Worm (Caenorhabditis elegans) whole organism, midembryonic: Measurements from ENCODE around the gene srlf-4.

Source experiments
- T22C8.4 ChIP-seq: fragments of 200-800 bp; sonication (Bioruptor generic); IDR thresholded peaks from 2 replicates; pipeline ENCODE4 v1.3.6; 2022; ENCODE audit warnings: missing genetic modification characterization, missing compliant biosample characterization
- cog-1 ChIP-seq: sonication (generic microtip); optimal IDR thresholded peaks from 2 replicates; lab custom pipeline; 2016; ENCODE audit warnings: missing genetic modification characterization, missing compliant biosample characterization
- flt-1 ChIP-seq: fragments of 200-800 bp; sonication (Bioruptor generic); IDR thresholded peaks from 2 replicates; pipeline ENCODE4 v1.3.6; 2022; ENCODE audit warnings: missing genetic modification characterization, missing compliant biosample characterization
- klf-2 ChIP-seq: fragments of 200-800 bp; sonication (Bioruptor generic); conservative IDR thresholded peaks from 2 replicates; pipeline ENCODE4 v1.3.6; 2022; ENCODE audit warnings: missing genetic modification reagents, missing genetic modification characterization, missing compliant biosample characterization
- med-1 ChIP-seq: sonication (generic microtip); optimal IDR thresholded peaks from 2 replicates; lab custom pipeline; 2017; ENCODE audit warnings: missing genetic modification characterization, mild to moderate bottlenecking, missing compliant biosample characterization, antibody characterized with exemption, missing genetic modification reagents; ENCODE audit not compliant: insufficient read depth
- ref-1 ChIP-seq: fragments of 200-800 bp; sonication (Bioruptor generic); conservative IDR thresholded peaks from 2 replicates; pipeline ENCODE4 v1.3.6; 2022; ENCODE audit warnings: missing genetic modification reagents, missing genetic modification characterization, missing compliant biosample characterization
- tab-1 ChIP-seq: fragments of 200-800 bp; sonication (Bioruptor generic); IDR thresholded peaks from 2 replicates; pipeline ENCODE4 v1.3.6; 2022; ENCODE audit warnings: missing genetic modification characterization, missing compliant biosample characterization
- ztf-23 ChIP-seq: fragments of 200-800 bp; sonication (Bioruptor generic); IDR thresholded peaks from 2 replicates; pipeline ENCODE4 v1.3.6; 2022; ENCODE audit warnings: missing genetic modification reagents, missing genetic modification characterization, missing compliant biosample characterization
- ztf-29 ChIP-seq: fragments of 200-800 bp; sonication (Bioruptor generic); IDR thresholded peaks from 2 replicates; pipeline ENCODE4 v1.3.6; 2022; ENCODE audit warnings: missing genetic modification reagents, missing genetic modification characterization, missing compliant biosample characterization

The srlf-4 gene

DNA sequence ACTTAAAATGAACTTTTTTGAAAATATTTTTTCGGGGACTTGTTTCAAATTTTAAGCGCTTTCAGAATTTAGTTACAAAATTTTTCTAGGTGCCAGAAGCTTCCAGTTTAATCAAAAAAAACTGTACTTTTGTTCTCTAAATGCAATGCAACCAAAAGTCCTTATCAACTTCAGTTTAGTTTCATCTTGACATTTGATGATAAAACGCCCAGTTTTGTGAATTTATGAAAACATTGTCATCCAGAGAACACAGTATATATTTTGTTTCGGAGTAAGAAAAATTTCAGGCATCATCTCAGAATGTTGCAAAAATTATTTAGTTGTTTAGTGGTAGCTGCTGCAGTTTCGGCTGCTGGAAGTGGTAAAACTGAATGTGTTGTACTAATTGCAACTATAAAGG, 33.5 kb upstream of the srlf-4 start, which contains the start of gene F55G11.6:
TSS of gene F55G11.6 (plus strand) at position 301 of the 400 bp plus-strand sequence.
- TF ChIP-seq med-1 (GFP tag; lab: Kevin White, UChicago): no peak
- TF ChIP-seq ztf-29 (GFP tag; lab: Robert Waterston, UW): no peak
- no peak for TF ChIP-seq ztf-23
- TF ChIP-seq T22C8.4 (GFP tag; lab: Robert Waterston, UW): no peak
- no peak for TF ChIP-seq tab-1 (GFP tag; lab: Robert Waterston, UW)
- no peak for TF ChIP-seq klf-2 (GFP tag; lab: Robert Waterston, UW)
- no peak for TF ChIP-seq cog-1 (tag; lab: Kevin White, UChicago)
- no peak for TF ChIP-seq ref-1 (GFP tag; lab: Robert Waterston, UW)
- TF ChIP-seq flt-1 (GFP tag; lab: Robert Waterston, UW): no peak

DNA sequence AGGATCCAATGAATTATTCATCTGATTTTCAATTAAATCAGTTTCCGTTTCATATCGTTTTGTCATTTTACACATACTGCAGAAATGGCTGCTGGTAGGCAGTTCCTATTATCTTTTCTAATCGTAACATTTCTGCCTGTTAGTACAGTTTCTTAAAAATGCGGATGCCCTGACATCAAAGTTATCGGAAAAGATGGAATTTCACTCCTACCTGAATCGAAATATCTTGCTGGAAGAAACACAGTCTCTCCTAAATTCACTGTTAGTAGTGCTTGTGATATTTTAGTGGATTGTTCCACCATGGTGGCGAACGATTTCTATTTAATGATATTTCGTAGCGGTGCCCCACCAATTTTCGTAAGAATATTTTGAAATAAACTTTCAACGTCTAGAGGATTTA, 24.2 kb upstream of the srlf-4 start, which contains the start of gene F55G11.10:
TSS of gene F55G11.10 (plus strand) at position 301 of the 400 bp plus-strand sequence.
- TF ChIP-seq T22C8.4 (GFP tag; lab: Robert Waterston, UW): no peak
- no peak for TF ChIP-seq flt-1 (GFP tag; lab: Robert Waterston, UW)
- no peak for TF ChIP-seq ztf-29 (GFP tag; lab: Robert Waterston, UW)
- TF ChIP-seq ref-1 (GFP tag; lab: Robert Waterston, UW): no peak
- TF ChIP-seq tab-1 (GFP tag; lab: Robert Waterston, UW): no peak
- TF ChIP-seq ztf-23: no peak
- TF ChIP-seq cog-1 (tag; lab: Kevin White, UChicago): no peak
- no peak for TF ChIP-seq med-1 (GFP tag; lab: Kevin White, UChicago)
- TF ChIP-seq klf-2 (GFP tag; lab: Robert Waterston, UW): no peak

DNA sequence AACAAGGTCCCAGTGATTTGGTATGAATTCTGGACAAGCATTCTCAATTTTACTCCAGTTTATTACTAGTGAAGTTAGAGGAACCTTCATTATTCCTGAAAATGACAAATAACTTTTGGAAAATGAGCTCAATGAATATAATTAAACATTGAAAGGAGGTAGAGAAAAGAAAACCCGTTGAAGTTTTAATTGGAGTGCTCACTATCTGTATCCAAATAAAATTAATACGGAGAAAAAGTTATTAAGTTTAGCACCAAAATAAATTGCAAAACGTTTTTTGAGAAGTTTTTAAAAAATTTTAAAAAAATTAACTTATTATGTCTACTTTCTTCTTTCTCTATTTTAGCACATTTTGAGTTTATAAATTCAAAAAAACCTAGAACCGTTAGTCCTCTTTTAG, 22.3 kb upstream of the srlf-4 start, which contains the start of gene F55G11.1:
TSS of gene F55G11.1 (minus strand) at position 101 of the 400 bp plus-strand sequence.
- no peak for TF ChIP-seq flt-1 (GFP tag; lab: Robert Waterston, UW)
- no peak for TF ChIP-seq cog-1 (tag; lab: Kevin White, UChicago)
- TF ChIP-seq tab-1 (GFP tag; lab: Robert Waterston, UW): no peak
- no peak for TF ChIP-seq med-1 (GFP tag; lab: Kevin White, UChicago)
- TF ChIP-seq ztf-29 (GFP tag; lab: Robert Waterston, UW): no peak
- TF ChIP-seq ref-1 (GFP tag; lab: Robert Waterston, UW): no peak
- TF ChIP-seq ztf-23: no peak
- TF ChIP-seq T22C8.4 (GFP tag; lab: Robert Waterston, UW): no peak
- no peak for TF ChIP-seq klf-2 (GFP tag; lab: Robert Waterston, UW)

DNA sequence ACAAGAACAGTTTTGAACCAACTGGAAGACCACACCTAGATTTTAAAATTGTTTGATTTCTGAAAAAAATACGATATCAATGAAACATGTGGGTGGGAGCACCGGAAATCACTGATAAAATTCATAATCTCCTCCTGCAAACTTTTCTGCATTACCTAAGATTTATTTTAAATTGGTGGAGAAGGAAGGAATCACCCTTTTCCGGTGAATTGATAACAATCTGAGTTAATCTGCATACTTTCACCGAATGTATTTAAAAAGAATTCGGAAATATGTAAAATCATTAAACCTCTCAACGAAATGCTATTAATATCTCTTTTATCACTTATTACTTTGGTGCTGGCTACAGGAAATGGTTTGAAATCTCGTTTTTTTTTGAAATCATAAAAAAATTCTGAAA, 18.4 kb upstream of the srlf-4 start, which contains the start of gene dct-19:
TSS of gene dct-19 (plus strand) at position 301 of the 400 bp plus-strand sequence.
- no peak for TF ChIP-seq ztf-23
- no peak for TF ChIP-seq flt-1 (GFP tag; lab: Robert Waterston, UW)
- no peak for TF ChIP-seq med-1 (GFP tag; lab: Kevin White, UChicago)

DNA sequence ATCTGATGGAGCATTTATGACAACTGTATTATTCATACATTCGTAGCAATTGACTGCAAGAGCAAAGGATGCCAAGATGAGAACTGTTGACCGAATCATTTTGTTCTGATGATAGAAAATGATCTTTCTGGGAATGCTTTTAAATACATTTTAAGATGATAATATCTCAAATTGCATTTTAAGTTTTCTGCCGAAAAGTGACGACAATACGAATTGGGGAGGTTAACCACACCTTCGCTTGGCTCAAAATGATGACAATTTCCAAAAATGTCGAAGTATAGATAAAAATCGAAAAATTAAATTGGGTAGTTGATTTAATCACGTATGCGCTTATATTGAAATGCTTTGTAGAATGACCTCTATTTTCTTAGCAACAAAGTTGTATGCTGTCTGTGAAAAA, 17.0 kb upstream of the srlf-4 start, which contains the start of gene dod-24:
TSS of gene dod-24 (minus strand) at position 101 of the 400 bp plus-strand sequence.
- no peak for TF ChIP-seq ref-1 (GFP tag; lab: Robert Waterston, UW)
- TF ChIP-seq ztf-29 (GFP tag; lab: Robert Waterston, UW): no peak
- no peak for TF ChIP-seq klf-2 (GFP tag; lab: Robert Waterston, UW)
- no peak for TF ChIP-seq cog-1 (tag; lab: Kevin White, UChicago)
- no peak for TF ChIP-seq med-1 (GFP tag; lab: Kevin White, UChicago)

DNA sequence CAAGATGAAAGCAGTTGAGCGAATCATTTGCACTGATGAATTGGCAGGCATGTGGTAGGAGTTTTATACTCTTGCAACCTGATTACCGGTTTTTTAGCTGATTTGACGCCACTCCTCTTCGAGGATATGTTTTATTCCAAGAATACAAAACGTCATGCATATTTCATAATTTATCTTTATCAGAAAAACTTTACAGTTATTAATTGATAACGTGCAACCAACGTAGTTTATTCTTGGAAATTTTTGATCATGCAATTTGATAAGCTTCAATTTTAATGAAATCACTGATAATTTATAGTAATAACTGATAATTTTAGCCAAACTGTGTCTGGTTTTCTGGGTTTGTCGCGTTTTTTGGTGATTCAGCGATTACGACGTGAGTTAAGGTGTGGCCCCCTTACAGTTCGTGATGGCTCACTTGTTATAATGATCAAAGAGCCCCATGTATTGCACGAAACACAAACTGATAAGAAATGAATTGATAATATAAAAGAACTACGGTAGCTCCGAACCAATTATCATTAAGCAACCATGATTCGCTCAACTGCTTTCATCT, 12.1 kb upstream of the srlf-4 start, which contains the start of the genes cld-1 and dod-21:
TSS of gene cld-1 (minus strand) at position 51 of the 556 bp plus-strand sequence.
TSS of gene dod-21 (plus strand) at position 518 of the 556 bp plus-strand sequence.
- TF ChIP-seq ref-1 (GFP tag; lab: Robert Waterston, UW): no peak
- no peak for TF ChIP-seq flt-1 (GFP tag; lab: Robert Waterston, UW)
- TF ChIP-seq T22C8.4 (GFP tag; lab: Robert Waterston, UW): no peak
- no peak for TF ChIP-seq cog-1 (tag; lab: Kevin White, UChicago)
- no peak for TF ChIP-seq tab-1 (GFP tag; lab: Robert Waterston, UW)

DNA sequence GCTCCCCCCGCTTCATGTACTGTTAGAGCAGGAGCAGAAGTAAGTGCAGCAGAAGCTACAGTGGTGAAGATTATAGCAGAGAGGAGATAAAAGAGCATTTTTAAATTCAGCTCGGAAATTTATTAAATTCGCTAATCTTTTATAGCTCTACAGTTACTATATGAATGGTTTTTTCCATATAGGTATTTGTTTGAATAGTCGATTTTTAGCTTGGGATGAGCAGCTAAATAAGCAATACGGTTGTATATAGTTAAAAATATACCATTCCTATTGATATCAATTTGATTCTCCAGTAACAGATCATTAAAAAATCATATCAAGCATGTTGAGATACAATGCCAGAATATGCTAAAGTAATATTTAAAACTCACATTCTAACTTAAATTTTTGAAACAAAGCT, 2.4 kb upstream of the srlf-4 start, which contains the start of gene srlf-5:
TSS of gene srlf-5 (minus strand) at position 101 of the 400 bp plus-strand sequence.
- no peak for TF ChIP-seq T22C8.4 (GFP tag; lab: Robert Waterston, UW)
- TF ChIP-seq ref-1 (GFP tag; lab: Robert Waterston, UW): no peak
- no peak for TF ChIP-seq med-1 (GFP tag; lab: Kevin White, UChicago)

DNA sequence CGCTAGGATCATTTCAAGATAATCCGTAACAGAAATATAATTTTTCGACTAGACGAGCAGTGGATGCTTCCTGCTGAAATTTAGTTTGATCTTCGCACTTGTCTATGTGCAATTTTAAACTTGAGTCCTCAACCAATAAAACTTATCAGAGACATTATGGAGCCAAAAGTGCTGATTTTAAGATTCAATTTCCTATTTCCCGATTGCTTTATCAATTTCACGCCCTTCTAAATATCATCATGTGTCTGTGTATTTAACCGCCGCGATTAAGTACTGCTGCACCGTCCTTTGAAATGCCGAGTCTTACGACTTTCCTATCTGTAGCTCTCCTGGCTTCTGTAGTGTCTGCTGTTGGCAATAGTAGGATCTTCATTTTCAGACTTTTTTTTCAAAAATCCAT, 3.2 kb downstream of the srlf-4 start, which contains the start of gene C32H11.4:
TSS of gene C32H11.4 (plus strand) at position 238 of the 400 bp plus-strand sequence.
- TF ChIP-seq tab-1 (GFP tag; lab: Robert Waterston, UW) (no peak), klf-2 (GFP tag; lab: Robert Waterston, UW) (no peak), T22C8.4 (GFP tag; lab: Robert Waterston, UW) (no peak), flt-1 (GFP tag; lab: Robert Waterston, UW) (no peak)

DNA sequence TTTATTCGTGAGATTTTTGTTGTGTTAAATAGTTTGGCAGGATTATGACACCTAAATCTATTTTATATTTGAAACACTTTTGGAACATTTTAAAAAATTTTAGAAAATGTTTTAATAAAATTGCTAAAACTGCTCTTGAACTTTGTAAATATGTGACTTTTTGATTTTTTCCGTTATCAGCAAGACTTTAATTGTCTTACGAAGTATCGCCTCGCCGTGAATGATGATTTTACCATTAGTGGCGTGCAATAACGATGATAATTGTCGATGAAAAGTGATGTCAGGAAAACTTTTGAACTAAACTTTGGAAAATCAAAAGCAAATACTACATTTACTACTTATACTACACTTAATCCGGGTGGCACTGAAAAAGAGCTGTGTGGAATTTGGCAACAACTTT, 3.7 kb downstream of the srlf-4 start:
- no peak for TF ChIP-seq klf-2 (GFP tag; lab: Robert Waterston, UW)
- TF ChIP-seq flt-1 (GFP tag; lab: Robert Waterston, UW): no peak

DNA sequence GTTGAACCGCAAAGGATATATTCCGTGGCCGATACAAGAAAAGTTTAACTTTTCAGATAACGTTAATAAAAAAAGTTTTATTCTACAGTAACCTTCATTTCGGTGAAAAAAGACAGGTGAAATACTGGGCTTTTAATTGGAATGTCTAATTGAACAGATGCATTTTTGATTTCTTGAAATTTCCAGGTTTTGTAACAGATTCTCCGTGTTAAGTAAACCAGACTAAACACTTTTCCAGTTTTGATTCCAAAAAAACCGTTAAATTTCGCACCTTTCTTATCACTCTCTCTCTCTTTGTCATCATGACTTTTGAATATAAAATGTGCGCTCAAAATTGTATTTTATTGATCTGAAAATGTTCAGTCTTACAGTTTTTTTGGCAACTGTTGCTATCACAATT, 6.0 kb downstream of the srlf-4 start, which contains the start of gene C32H11.3:
TSS of gene C32H11.3 (plus strand) at position 301 of the 400 bp plus-strand sequence.
- TF ChIP-seq ztf-29 (GFP tag; lab: Robert Waterston, UW) (no peak), ref-1 (GFP tag; lab: Robert Waterston, UW) (no peak), ztf-23 (no peak), klf-2 (GFP tag; lab: Robert Waterston, UW) (no peak), T22C8.4 (GFP tag; lab: Robert Waterston, UW) (no peak), cog-1 (tag; lab: Kevin White, UChicago) (no peak), tab-1 (GFP tag; lab: Robert Waterston, UW) (no peak), flt-1 (GFP tag; lab: Robert Waterston, UW) (no peak)
